Fruit fly (Drosophila melanogaster) whole organism, wandering third instar larva: ENCODE measurements around the gene CG42580.

Experiments
- CG9705 ChIP-seq: fragments of 200-800 bp; sonication (Bioruptor generic); optimal IDR thresholded peaks from 2 replicates; lab custom pipeline; 2018; ENCODE audit warnings: missing biosample characterization, mild to moderate bottlenecking, missing genetic modification characterization
- HLH106 ChIP-seq: fragments of 200-800 bp; optimal IDR thresholded peaks from 3 replicates; lab custom pipeline; 2019; ENCODE audit warnings: missing biosample characterization, mild to moderate bottlenecking, missing genetic modification characterization, moderate library complexity
- br ChIP-seq: fragments of 200-800 bp; sonication (Bioruptor generic); optimal IDR thresholded peaks from 2 replicates; lab custom pipeline; 2016; ENCODE audit warnings: missing biosample characterization, missing genetic modification characterization
- foxo ChIP-seq, 2 experiments: fragments of 200-800 bp; sonication (Bioruptor generic); optimal IDR thresholded peaks; 2 replicates in 1 of 2; 3 replicates in 1 of 2; lab custom pipeline; 2016 to 2017; ENCODE audit warnings: missing biosample characterization in 2 of 2, missing genetic modification characterization in 2 of 2
- fru ChIP-seq: fragments of 200-800 bp; sonication (Bioruptor generic); optimal IDR thresholded peaks from 3 replicates; lab custom pipeline; 2016; ENCODE audit warnings: missing biosample characterization, mild to moderate bottlenecking, missing genetic modification characterization

DNA sequence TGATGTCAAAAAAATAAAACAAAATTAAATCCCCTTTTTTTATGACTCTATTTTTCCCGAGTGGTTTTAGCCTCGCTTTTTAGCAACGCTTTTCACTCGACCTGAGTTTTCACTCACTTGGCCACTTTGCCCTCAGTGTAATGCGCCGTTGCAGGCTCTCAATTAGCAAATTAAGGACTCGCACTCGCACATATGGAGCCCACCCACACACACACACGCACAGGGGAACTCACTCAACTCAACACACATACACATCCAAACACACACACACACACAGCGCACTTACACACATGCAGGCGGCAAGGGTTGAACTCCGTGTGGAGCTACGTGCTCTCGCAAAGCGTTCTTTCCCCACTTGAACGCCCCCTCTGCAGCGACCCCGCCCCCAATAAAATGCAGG is 38.9 kb downstream of the CG42580 start:
- TF ChIP-seq HLH106, result no peak
- TF ChIP-seq CG9705 (GFP tag; lab: Kevin White, UChicago), result no peak
- TF ChIP-seq foxo (GFP tag; optimal IDR thresholded peaks at IDR 0.05; lab: Kevin White, UChicago), result no peak
- TF ChIP-seq br, result no peak
- TF ChIP-seq fru (GFP tag; lab: Kevin White, UChicago), result no peak
